Fruit fly (Drosophila melanogaster): Measurements from ENCODE around the gene Atet.

Atet gene

DNA sequence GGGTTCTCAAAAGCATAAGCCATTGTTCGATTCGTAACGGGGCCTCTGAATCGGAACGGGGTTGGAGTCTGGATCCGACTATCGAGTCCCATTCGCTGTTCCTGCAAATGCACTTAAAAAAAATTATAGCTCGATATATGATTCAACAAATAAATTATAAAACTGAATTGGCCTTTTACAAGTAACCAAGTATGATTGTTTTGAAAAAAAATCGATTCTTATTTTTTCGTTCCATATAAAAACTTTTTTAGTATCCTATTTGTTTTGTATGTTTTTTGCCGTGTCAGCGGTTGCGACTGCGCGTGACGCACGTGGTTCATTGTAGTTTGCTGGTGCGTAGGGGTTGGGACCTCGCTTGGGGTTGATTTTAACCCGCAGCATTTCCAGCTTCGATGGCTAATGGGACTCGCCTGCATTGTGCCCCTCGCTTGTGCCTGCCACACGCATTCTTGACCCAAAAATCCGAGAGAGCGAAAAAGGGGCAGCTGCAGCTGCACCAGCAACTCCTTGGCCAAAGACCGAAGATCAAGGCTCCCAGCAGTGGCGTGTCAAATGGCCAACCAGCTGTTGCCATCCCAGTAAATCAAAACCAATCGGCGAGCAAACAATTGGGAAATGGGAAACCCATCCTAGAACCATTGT lies 17.1 kb downstream of the Atet start (continued):
- no peak for TF ChIP-seq gfzf (GFP tag; optimal IDR thresholded peaks at IDR 0.05)
- TF ChIP-seq NC2β (GFP tag; optimal IDR thresholded peaks at IDR 0.05): peak; percentile 77
- 0 out of 2 replicates have a peak, but pooled peaks have one; percentile 32 for TF ChIP-seq CG9215 (GFP tag; IDR thresholded peaks at IDR 0.05)
- TF ChIP-seq CG16815 (GFP tag; optimal IDR thresholded peaks at IDR 0.05): peak; percentile 85
- TF ChIP-seq sr (GFP tag; IDR thresholded peaks at IDR 0.05): no peak
- TF ChIP-seq CrebB (tag; optimal IDR thresholded peaks at IDR 0.05): no peak
- no peak for TF ChIP-seq Oaz (GFP tag; IDR thresholded peaks at IDR 0.05)
- TF ChIP-seq D19A (tag; optimal IDR thresholded peaks at IDR 0.05): peak; percentile 77
- TF ChIP-seq C15 (GFP tag; IDR thresholded peaks at IDR 0.05): no peak
- TF ChIP-seq CG11247 (GFP tag; IDR thresholded peaks at IDR 0.05): no peak
- TF ChIP-seq CG4820 (GFP tag; optimal IDR thresholded peaks at IDR 0.05): peak; percentile 70
- no peak for TF ChIP-seq NfI (GFP tag; optimal IDR thresholded peaks at IDR 0.05)
- no peak for TF ChIP-seq br (optimal IDR thresholded peaks at IDR 0.05)
- no peak for TF ChIP-seq Dp (GFP tag; optimal IDR thresholded peaks at IDR 0.05)
- no peak for TF ChIP-seq CG34224 (GFP tag; IDR thresholded peaks at IDR 0.05; ENCODE audit: partially characterized antibody)
- TF ChIP-seq NC2α (GFP tag; optimal IDR thresholded peaks at IDR 0.05): peak; percentile 44
- no peak for TF ChIP-seq bbx (GFP tag; IDR thresholded peaks at IDR 0.05; ENCODE audit: partially characterized antibody)
- TF ChIP-seq eyg (GFP tag; optimal IDR thresholded peaks at IDR 0.05): no peak
- peak; percentile 53 for TF ChIP-seq dmrt99B (tag; optimal IDR thresholded peaks at IDR 0.05)
- TF ChIP-seq slp2 (GFP tag; optimal IDR thresholded peaks at IDR 0.05): peak; percentile 14
- no peak for TF ChIP-seq H2.0 (GFP tag; IDR thresholded peaks at IDR 0.05)
- no peak for TF ChIP-seq fd64A (GFP tag; optimal IDR thresholded peaks at IDR 0.05)
- no peak for TF ChIP-seq CG5953 (GFP tag; IDR thresholded peaks at IDR 0.05)
- no peak for TF ChIP-seq Dip2 (GFP tag; IDR thresholded peaks at IDR 0.05)
- no peak for TF ChIP-seq CG6765 (GFP tag; optimal IDR thresholded peaks at IDR 0.05)
- TF ChIP-seq CG10274 (GFP tag; optimal IDR thresholded peaks at IDR 0.05): no peak
- TF ChIP-seq cato (GFP tag; optimal IDR thresholded peaks at IDR 0.05; ENCODE audit: borderline replicate concordance): peak; percentile 5
- 0 out of 2 replicates have a peak, but pooled peaks have one; percentile 29 for TF ChIP-seq stc (GFP tag; IDR thresholded peaks at IDR 0.05)
- peak; percentile 91 for TF ChIP-seq ac (GFP tag; optimal IDR thresholded peaks at IDR 0.05)
- no peak for TF ChIP-seq TFAM (GFP tag; optimal IDR thresholded peaks at IDR 0.05)
- peak; percentile 84 for TF ChIP-seq CG8924 (tag; optimal IDR thresholded peaks at IDR 0.05)
- peak; percentile 6 for TF ChIP-seq CG3163 (GFP tag; optimal IDR thresholded peaks at IDR 0.05)
- TF ChIP-seq sna (GFP tag; IDR thresholded peaks at IDR 0.05; ENCODE audit: partially characterized antibody): no peak
- no peak for TF ChIP-seq CG15514 (GFP tag; optimal IDR thresholded peaks at IDR 0.05)
- peak; percentile 98 for TF ChIP-seq sens (GFP tag)
- TF ChIP-seq nerfin-1 (tag; optimal IDR thresholded peaks at IDR 0.05): peak; percentile 51
- TF ChIP-seq Atf6 (GFP tag; IDR thresholded peaks at IDR 0.05): no peak
- TF ChIP-seq corto (GFP tag; optimal IDR thresholded peaks at IDR 0.05): no peak
- TF ChIP-seq CG11723 (GFP tag; optimal IDR thresholded peaks at IDR 0.05): peak; percentile 9
- TF ChIP-seq HmgZ (tag; optimal IDR thresholded peaks at IDR 0.05): no peak
- peak; percentile 46 for TF ChIP-seq Six4 (GFP tag; optimal IDR thresholded peaks at IDR 0.05)
- no peak for TF ChIP-seq CTCF (GFP tag; optimal IDR thresholded peaks at IDR 0.05)
- TF ChIP-seq CG17802 (tag; optimal IDR thresholded peaks at IDR 0.05): peak; percentile 14
- TF ChIP-seq ttk (GFP tag; IDR thresholded peaks at IDR 0.05): no peak
- TF ChIP-seq CG18619 (GFP tag; optimal IDR thresholded peaks at IDR 0.05): peak; percentile 11
- peak; percentile 41 for TF ChIP-seq CG15011 (GFP tag; optimal IDR thresholded peaks at IDR 0.05)
- no peak for TF ChIP-seq Dfd (GFP tag; optimal IDR thresholded peaks at IDR 0.05)
- no peak for TF ChIP-seq amos (GFP tag; IDR thresholded peaks at IDR 0.05; ENCODE audit: partially characterized antibody)
- TF ChIP-seq ewg (GFP tag; optimal IDR thresholded peaks at IDR 0.05): peak; percentile 59
- peak; percentile 73 for TF ChIP-seq Chrac-16 (GFP tag; optimal IDR thresholded peaks at IDR 0.05)
- TF ChIP-seq HLH4C (GFP tag; IDR thresholded peaks at IDR 0.05; ENCODE audit: partially characterized antibody): no peak

All from whole organism, embryonic.